Fruit fly (Drosophila melanogaster) whole organism, prepupa: ENCODE measurements around the gene Dsor1.

Experiments used
- Blimp-1 ChIP-seq: fragments of 200-800 bp; sonication (Bioruptor generic); optimal IDR thresholded peaks from 3 replicates; lab custom pipeline; 2017; ENCODE audit warnings: missing biosample characterization, missing genetic modification characterization, mild to moderate bottlenecking, moderate library complexity, missing genetic modification reagents
- CG16779 ChIP-seq: fragments of 200-800 bp; sonication (Bioruptor generic); optimal IDR thresholded peaks from 3 replicates; lab custom pipeline; 2017; ENCODE audit warnings: missing biosample characterization, mild to moderate bottlenecking, missing genetic modification characterization
- CG3032 ChIP-seq: fragments of 200-800 bp; optimal IDR thresholded peaks from 2 replicates; lab custom pipeline; 2019; ENCODE audit warnings: missing biosample characterization, mild to moderate bottlenecking, missing genetic modification characterization, moderate library complexity
- CG32006 ChIP-seq: fragments of 200-800 bp; sonication (Bioruptor generic); optimal IDR thresholded peaks from 3 replicates; lab custom pipeline; 2017; ENCODE audit warnings: missing biosample characterization, mild to moderate bottlenecking, missing genetic modification characterization
- CG6854 ChIP-seq: fragments of 200-800 bp; sonication (Bioruptor generic); optimal IDR thresholded peaks from 2 replicates; lab custom pipeline; 2017; ENCODE audit warnings: missing biosample characterization, mild to moderate bottlenecking, missing genetic modification characterization
- pdm3 ChIP-seq: fragments of 200-800 bp; sonication (Bioruptor generic); optimal IDR thresholded peaks from 3 replicates; lab custom pipeline; 2016; ENCODE audit warnings: missing biosample characterization, missing genetic modification characterization

DNA sequence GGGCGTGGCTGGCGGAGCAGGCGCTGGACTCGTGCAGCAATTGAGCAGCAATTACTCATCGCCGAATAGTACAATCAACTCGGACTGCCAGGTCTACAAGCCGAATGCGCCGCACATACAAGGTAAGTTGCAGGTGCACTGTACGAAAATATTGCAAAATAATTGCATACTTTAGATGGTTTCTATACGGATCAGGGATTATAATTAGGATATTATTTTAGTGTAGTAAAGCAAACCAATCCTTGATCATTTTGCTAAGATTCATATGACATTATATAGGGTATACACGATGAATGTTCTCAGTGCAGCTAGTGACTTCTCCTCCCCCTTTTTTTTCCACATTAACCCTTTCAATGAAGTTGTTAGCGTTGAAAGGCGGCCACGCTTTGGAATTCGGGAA lies 48.4 kb downstream of the Dsor1 start:
- TF ChIP-seq CG32006 (GFP tag; lab: Kevin White, UChicago) = no peak
- no peak for TF ChIP-seq CG6854 (GFP tag; lab: Kevin White, UChicago)
- peak; percentile 20 for TF ChIP-seq pdm3 (GFP tag; lab: Kevin White, UChicago)
- TF ChIP-seq CG16779 (tag; lab: Kevin White, UChicago) = no peak
- TF ChIP-seq Blimp-1 (GFP tag; lab: Kevin White, UChicago) = no peak
- TF ChIP-seq CG3032 (tag; lab: Kevin White, UChicago) = peak; percentile 26
